Worm (Caenorhabditis elegans): ENCODE data around the gene R160.4.

ce11 chrX:4415289-4415688 is 46.6 kb upstream of the R160.4 start:
- TF ChIP-seq ztf-4 (tag; optimal IDR thresholded peaks at IDR 0.05) = no peak
- TF ChIP-seq nhr-11 (tag; optimal IDR thresholded peaks at IDR 0.05) = no peak
- TF ChIP-seq pqm-1 (tag; optimal IDR thresholded peaks at IDR 0.05) = no peak
- no peak for TF ChIP-seq rnt-1 (tag; optimal IDR thresholded peaks at IDR 0.05)
- TF ChIP-seq tlp-1 (tag; optimal IDR thresholded peaks at IDR 0.05) = no peak
- no peak for TF ChIP-seq dsc-1 (tag; optimal IDR thresholded peaks at IDR 0.05)
- no peak for TF ChIP-seq lin-39 (tag; optimal IDR thresholded peaks at IDR 0.05)
- TF ChIP-seq skn-1 (tag; optimal IDR thresholded peaks at IDR 0.05) = no peak
- no peak for TF ChIP-seq nhr-84 (tag; optimal IDR thresholded peaks at IDR 0.05)
- TF ChIP-seq sox-4 (tag; optimal IDR thresholded peaks at IDR 0.05) = no peak
- no peak for TF ChIP-seq nhr-12 (tag; optimal IDR thresholded peaks at IDR 0.05)
- no peak for TF ChIP-seq hlh-4 (tag; optimal IDR thresholded peaks at IDR 0.05)
- TF ChIP-seq nhr-76 (tag; optimal IDR thresholded peaks at IDR 0.05) = no peak
- no peak for TF ChIP-seq lin-15B (tag; optimal IDR thresholded peaks at IDR 0.05)
